Fruit fly (Drosophila melanogaster) whole organism: ENCODE results near the gene Dsor1.

Experiments
- CG8478 ChIP-seq: fragments of >200 bp; optimal IDR thresholded peaks from 2 replicates; lab custom pipeline; 2018; ENCODE audit warnings: inconsistent platforms
- Dll ChIP-seq: fragments of >200 bp; optimal IDR thresholded peaks from 2 replicates; lab custom pipeline; 2017
- EcR ChIP-seq, 2 experiments: fragments of >200 bp; optimal IDR thresholded peaks; 2 replicates each; lab custom pipeline; 2017; ENCODE audit warnings: missing biosample characterization in 2 of 2, missing genetic modification characterization in 2 of 2, missing genetic modification reagents in 2 of 2
- pan ChIP-seq: fragments of >200 bp; optimal IDR thresholded peaks from 2 replicates; lab custom pipeline; 2017
- psq ChIP-seq: fragments of >200 bp; optimal IDR thresholded peaks from 2 replicates; lab custom pipeline; 2017
- usp ChIP-seq: fragments of >200 bp; optimal IDR thresholded peaks from 2 replicates; lab custom pipeline; 2017; ENCODE audit warnings: missing biosample characterization, missing genetic modification characterization, mixed read lengths

- TF ChIP-seq usp (GFP tag; lab: Kevin White, UChicago) (no peak), psq (no peak), pan (lab: Kevin White, UChicago) (no peak), Dll (lab: Kevin White, UChicago) (no peak), CG8478 (lab: Kevin White, UChicago) (no peak), EcR (GFP tag; optimal IDR thresholded peaks at IDR 0.05; lab: Kevin White, UChicago) (no peak)
Measured at dm6 chrX:9282783-9283289, 35.7 kb downstream of the Dsor1 start, which contains the start of gene c11.1.
